Fruit fly (Drosophila melanogaster): Measurements from ENCODE around the gene CG11537.

Gene CG11537

DNA sequence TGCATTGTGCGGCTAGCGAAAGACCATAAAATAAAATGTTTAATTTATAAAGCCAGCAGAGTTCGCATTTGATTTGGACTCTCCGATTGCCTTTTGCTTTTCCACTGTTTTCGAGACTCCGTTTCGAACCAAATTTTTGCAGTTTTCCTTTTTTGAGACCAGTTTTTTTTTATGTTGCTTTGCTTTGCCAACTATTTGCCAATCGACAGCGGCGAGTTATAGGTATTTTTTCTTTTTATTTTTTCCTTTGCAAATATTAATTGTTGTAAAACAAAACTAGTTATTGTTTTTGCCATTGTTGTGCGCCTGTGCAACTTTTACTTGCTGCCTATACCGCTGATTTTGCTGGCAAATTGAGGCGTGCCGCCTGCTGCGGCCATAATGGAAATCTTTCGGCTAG is 37.7 kb downstream of the CG11537 start:
- TF ChIP-seq gl (tag; optimal IDR thresholded peaks at IDR 0.05) (no peak), CG32121 (GFP tag; IDR thresholded peaks at IDR 0.05) (no peak), CG9948 (tag; optimal IDR thresholded peaks at IDR 0.05) (no peak), CG10348 (GFP tag; IDR thresholded peaks at IDR 0.05) (no peak), fd96Ca (GFP tag; IDR thresholded peaks at IDR 0.05) (no peak), D1 (tag; optimal IDR thresholded peaks at IDR 0.05) (no peak), Ets98B (GFP tag; IDR thresholded peaks at IDR 0.05) (no peak; the same call in 1 of the 2 replicates), CG13204 (GFP tag; optimal IDR thresholded peaks at IDR 0.05) (no peak), Pif1B (GFP tag; optimal IDR thresholded peaks at IDR 0.05) (no peak), CG8301 (tag; optimal IDR thresholded peaks at IDR 0.05) (no peak)

DNA sequence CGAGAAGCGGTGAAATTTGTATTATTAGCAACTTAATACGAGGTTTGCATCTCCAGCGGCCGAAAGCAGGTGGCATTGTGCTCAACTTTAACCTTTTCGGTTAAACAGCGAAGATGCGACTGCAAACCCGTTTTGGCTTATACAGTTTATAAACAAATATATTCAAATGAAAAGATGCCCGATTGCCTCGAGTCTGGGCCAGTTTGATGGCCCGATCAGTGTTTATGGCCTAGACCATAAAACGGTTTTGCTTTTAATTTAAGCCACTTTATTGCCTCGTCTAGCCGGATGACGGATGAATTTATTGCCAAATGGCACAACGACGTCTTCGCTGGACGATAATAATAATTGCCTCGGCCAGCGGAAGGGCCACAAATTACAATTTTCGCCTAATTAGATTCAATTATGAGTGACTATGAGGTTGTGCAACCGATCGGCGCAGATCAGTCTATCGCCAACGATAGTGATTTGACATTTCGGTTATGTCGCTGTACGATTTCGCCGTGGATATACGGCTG is 40.7 kb downstream of the CG11537 start:
- TF ChIP-seq gl (tag; optimal IDR thresholded peaks at IDR 0.05) (no peak), EcR (GFP tag; optimal IDR thresholded peaks at IDR 0.05) (no peak)

DNA sequence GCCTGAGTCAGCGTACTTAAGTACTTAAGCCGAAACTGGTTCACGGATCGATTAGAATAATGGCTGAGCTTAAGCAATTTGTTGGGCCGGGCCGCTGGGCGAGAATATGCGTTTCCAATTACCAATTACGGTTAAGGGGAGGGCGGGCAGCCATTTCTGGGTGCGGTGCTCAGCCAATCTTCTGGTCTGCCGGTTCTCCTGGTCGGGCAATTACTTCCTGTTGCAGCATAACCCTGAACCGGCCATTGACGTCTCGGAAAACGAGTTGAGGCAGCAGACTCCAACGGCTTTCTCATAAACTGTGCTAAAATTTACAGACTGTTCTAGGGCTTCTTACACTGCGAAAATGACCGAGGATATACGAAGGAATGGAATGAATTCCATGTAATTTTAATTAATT is 42.1 kb downstream of the CG11537 start:
- TF ChIP-seq CG10348 (GFP tag; IDR thresholded peaks at IDR 0.05) (no peak), CG13204 (GFP tag; optimal IDR thresholded peaks at IDR 0.05) (no peak), EcR (GFP tag; optimal IDR thresholded peaks at IDR 0.05) (peak; percentile 96), CG34367 (tag; optimal IDR thresholded peaks at IDR 0.05) (peak; percentile 1), gl (tag; optimal IDR thresholded peaks at IDR 0.05) (peak; percentile 6)

DNA sequence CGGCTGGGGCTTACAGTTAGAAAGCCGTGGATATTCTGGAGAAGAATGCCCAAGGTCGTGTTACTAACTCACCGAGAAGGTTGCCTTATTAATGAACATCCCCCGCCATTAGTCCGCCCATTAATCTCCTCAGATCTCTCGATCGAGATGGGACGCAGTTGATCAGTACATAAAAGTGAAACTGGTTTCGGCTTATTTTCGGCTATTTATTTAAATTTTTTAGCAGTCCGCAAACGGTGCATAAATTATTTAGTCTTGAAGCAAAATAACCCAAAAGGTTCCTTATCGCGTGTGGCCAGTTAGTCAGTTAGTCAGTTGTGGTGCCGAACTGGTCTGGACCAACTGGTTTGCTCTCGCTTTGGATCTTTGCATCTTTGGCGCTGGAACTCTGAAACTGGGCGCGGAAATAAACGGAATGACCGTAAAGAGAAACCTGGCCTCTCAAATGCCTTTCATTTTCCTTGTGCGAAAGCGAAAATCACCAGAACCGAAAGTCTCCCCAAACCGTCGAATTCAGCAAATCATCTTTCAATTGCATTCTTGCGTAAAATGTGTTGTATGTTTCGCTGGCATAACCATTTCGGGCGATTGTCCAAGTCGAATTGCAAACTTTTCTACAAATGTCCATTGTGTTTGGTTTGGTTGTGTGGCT is 44.4 kb downstream of the CG11537 start:
- TF ChIP-seq CG10348 (GFP tag; IDR thresholded peaks at IDR 0.05): no peak
- no peak for TF ChIP-seq rn (GFP tag; IDR thresholded peaks at IDR 0.05)
- TF ChIP-seq CG14655 (GFP tag; optimal IDR thresholded peaks at IDR 0.05): peak; percentile 9
- TF ChIP-seq Snoo (tag; optimal IDR thresholded peaks at IDR 0.05): peak; percentile 40
- peak; percentile 38 for TF ChIP-seq CG8301 (tag; optimal IDR thresholded peaks at IDR 0.05)

DNA sequence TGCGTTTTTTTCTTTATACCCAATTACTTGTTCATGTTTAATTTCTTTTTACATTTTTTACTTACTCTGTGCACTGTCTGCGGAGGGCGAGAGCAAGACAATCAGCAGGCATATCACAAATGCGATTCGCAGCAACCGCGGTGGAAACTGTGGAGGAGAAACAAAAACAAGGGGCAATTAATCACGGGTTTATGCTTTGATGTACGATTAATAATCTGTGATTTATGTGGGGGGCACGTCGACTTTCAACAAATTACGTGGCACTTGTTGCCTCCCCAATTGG is 45.7 kb downstream of the CG11537 start:
- no peak for TF ChIP-seq CG17806 (tag; optimal IDR thresholded peaks at IDR 0.05)
- TF ChIP-seq Pif1B (GFP tag; optimal IDR thresholded peaks at IDR 0.05): no peak
- TF ChIP-seq CG32121 (GFP tag; IDR thresholded peaks at IDR 0.05): 0 out of 2 replicates have a peak, but pooled peaks have one; percentile 20
- TF ChIP-seq CG15710 (tag; optimal IDR thresholded peaks at IDR 0.05): no peak
- TF ChIP-seq CG14655 (GFP tag; optimal IDR thresholded peaks at IDR 0.05): no peak
- no peak for TF ChIP-seq gl (tag; optimal IDR thresholded peaks at IDR 0.05)
- no peak for TF ChIP-seq CG12605 (GFP tag; IDR thresholded peaks at IDR 0.05)
- no peak for TF ChIP-seq fd96Ca (GFP tag; IDR thresholded peaks at IDR 0.05)

DNA sequence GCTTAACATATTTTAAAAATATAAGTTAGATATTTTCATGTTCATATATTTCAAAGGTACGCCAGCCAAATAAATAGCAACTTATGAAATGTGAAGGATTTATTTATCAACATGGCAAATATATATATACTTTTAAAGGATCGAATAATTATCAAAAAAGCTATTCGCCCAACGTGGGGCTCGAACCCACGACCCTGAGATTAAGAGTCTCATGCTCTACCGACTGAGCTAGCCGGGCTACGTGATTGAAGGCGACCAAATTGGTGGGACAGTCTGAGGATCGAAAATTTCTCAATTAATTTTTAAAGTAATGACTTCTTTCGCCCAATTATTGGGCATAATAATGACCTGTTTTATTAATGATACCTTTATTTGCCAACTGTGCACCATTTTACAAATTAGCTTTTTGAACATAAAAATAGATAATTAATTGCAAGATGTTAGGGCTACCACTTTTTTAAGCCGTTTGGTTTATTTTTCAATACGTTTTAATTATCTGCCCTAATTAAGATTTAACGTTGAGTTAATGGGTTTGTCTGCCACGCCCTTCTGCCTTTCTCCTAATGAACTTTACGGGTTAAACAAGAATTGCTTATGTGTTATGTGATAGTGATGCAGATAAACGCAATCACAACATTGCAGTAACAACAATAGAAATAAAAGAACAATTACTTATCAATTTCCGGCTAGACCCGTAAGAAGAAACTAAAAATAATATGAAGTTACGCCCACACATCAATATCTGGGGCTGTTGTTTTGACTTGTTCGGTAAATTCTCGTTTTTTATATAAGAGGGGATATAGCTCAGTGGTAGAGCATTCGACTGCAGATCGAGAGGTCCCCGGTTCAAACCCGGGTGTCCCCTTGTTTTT is 46.3 kb downstream of the CG11537 start:
- TF ChIP-seq fd96Ca (GFP tag; IDR thresholded peaks at IDR 0.05) (no peak), EcR (GFP tag; optimal IDR thresholded peaks at IDR 0.05) (no peak), CG15710 (tag; optimal IDR thresholded peaks at IDR 0.05) (no peak), gl (tag; optimal IDR thresholded peaks at IDR 0.05) (no peak)

DNA sequence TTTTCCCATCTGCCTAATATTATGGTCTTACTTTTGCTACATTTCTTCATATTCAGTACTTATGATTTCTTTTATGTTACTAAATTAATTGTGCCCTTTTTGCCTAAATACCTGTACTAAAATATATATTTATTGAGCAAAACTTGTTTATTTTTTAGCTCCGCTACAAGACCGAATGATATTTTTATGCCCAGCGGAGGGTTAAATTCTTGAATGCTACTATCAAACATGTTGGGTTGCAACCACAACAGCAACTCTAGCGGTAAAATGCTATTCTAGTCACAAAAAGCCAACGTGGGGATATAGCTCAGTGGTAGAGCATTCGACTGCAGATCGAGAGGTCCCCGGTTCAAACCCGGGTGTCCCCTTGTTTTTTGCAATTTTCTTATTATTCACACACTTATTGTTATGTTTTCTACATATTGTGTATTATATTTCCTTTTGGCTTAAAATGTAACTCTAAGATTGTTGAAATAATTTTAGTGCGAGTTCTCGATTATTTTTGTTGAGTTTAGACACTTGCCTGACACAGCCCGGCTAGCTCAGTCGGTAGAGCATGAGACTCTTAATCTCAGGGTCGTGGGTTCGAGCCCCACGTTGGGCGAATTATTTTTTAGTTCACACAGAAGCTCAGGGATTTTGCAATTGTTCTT is 47.1 kb downstream of the CG11537 start:
- TF ChIP-seq CG32121 (GFP tag; IDR thresholded peaks at IDR 0.05): peak; percentile 26; the same call in 1 of the 2 replicates
- no peak for TF ChIP-seq D1 (tag; optimal IDR thresholded peaks at IDR 0.05)
- TF ChIP-seq CG13204 (GFP tag; optimal IDR thresholded peaks at IDR 0.05): no peak
- TF ChIP-seq rn (GFP tag; IDR thresholded peaks at IDR 0.05): no peak
- no peak for TF ChIP-seq gl (tag; optimal IDR thresholded peaks at IDR 0.05)
- TF ChIP-seq EcR (GFP tag; optimal IDR thresholded peaks at IDR 0.05): no peak
- no peak for TF ChIP-seq CG10348 (GFP tag; IDR thresholded peaks at IDR 0.05)
- peak; percentile 20 for TF ChIP-seq Pif1B (GFP tag; optimal IDR thresholded peaks at IDR 0.05)
- TF ChIP-seq CG34367 (tag; optimal IDR thresholded peaks at IDR 0.05): no peak
- TF ChIP-seq CG9948 (tag; optimal IDR thresholded peaks at IDR 0.05): no peak
- TF ChIP-seq CG8301 (tag; optimal IDR thresholded peaks at IDR 0.05): peak; percentile 55
- TF ChIP-seq CG14655 (GFP tag; optimal IDR thresholded peaks at IDR 0.05): no peak
- no peak for TF ChIP-seq fd96Ca (GFP tag; IDR thresholded peaks at IDR 0.05)
- no peak for TF ChIP-seq Pif1A (GFP tag; optimal IDR thresholded peaks at IDR 0.05)
- no peak for TF ChIP-seq CG17806 (tag; optimal IDR thresholded peaks at IDR 0.05)
- TF ChIP-seq CG12605 (GFP tag; IDR thresholded peaks at IDR 0.05): 0 out of 2 replicates have a peak, but pooled peaks have one; percentile 9
- TF ChIP-seq CG8159 (tag; optimal IDR thresholded peaks at IDR 0.05): peak; percentile 49
- peak; percentile 43 for TF ChIP-seq CG15710 (tag; optimal IDR thresholded peaks at IDR 0.05)
- no peak for TF ChIP-seq Snoo (tag; optimal IDR thresholded peaks at IDR 0.05)
- TF ChIP-seq Ets98B (GFP tag; IDR thresholded peaks at IDR 0.05): no peak
- TF ChIP-seq CG4496 (GFP tag; IDR thresholded peaks at IDR 0.05): 0 out of 3 replicates have a peak, but pooled peaks have one; percentile 49
